Fruit fly (Drosophila melanogaster): ENCODE results near the gene wupA.

wupA gene

dm6 chrX:18085470-18085797 is 31.3 kb downstream of the wupA start, which contains the start of gene Ada3 (continued):
- TF ChIP-seq CG31388 (GFP tag; optimal IDR thresholded peaks at IDR 0.05) (no peak), cwo (GFP tag; optimal IDR thresholded peaks at IDR 0.05) (peak; percentile 48), al (GFP tag; IDR thresholded peaks at IDR 0.05) (peak; percentile 68), CG32532 (GFP tag; IDR thresholded peaks at IDR 0.05) (peak; percentile 80), trem (tag; optimal IDR thresholded peaks at IDR 0.05) (peak; percentile 67), zfh1 (GFP tag; IDR thresholded peaks at IDR 0.05) (peak; percentile 66; the same call in 2 of the 3 replicates), Bteb2 (GFP tag; optimal IDR thresholded peaks at IDR 0.05) (peak; percentile 60), YL-1 (GFP tag; optimal IDR thresholded peaks at IDR 0.05) (peak; percentile 44), CG11695 (GFP tag; IDR thresholded peaks at IDR 0.05) (peak; percentile 54; the same call in 1 of the 3 replicates), Nf-YC (tag; optimal IDR thresholded peaks at IDR 0.05) (peak; percentile 68), CG17328 (GFP tag; IDR thresholded peaks at IDR 0.05) (peak; percentile 67), tgo (GFP tag; IDR thresholded peaks at IDR 0.05) (peak; percentile 69), schlank (tag; optimal IDR thresholded peaks at IDR 0.05) (no peak), cato (GFP tag; optimal IDR thresholded peaks at IDR 0.05; ENCODE audit: borderline replicate concordance) (peak; percentile 72), CG6791 (GFP tag; IDR thresholded peaks at IDR 0.05; ENCODE audit: partially characterized antibody) (no peak), GATAe (GFP tag; conservative IDR thresholded peaks at IDR 0.05) (no peak), CG9215 (GFP tag; IDR thresholded peaks at IDR 0.05) (peak; percentile 67), CG14667 (GFP tag; IDR thresholded peaks at IDR 0.05) (peak; percentile 54), Sry-β (GFP tag; optimal IDR thresholded peaks at IDR 0.05) (no peak), PHDP (tag; optimal IDR thresholded peaks at IDR 0.05) (peak; percentile 65), CG43689 (GFP tag; IDR thresholded peaks at IDR 0.05) (no peak), CG10431 (GFP tag; optimal IDR thresholded peaks at IDR 0.05) (no peak), CG14965 (GFP tag; optimal IDR thresholded peaks at IDR 0.05; ENCODE audit: borderline replicate concordance) (no peak), tin (GFP tag; optimal IDR thresholded peaks at IDR 0.05) (peak; percentile 78), CG12299 (tag; optimal IDR thresholded peaks at IDR 0.05) (peak; percentile 31), CG4424 (GFP tag; optimal IDR thresholded peaks at IDR 0.05) (peak; percentile 87), emc (GFP tag; optimal IDR thresholded peaks at IDR 0.05) (peak; percentile 65), CG4404 (GFP tag; IDR thresholded peaks at IDR 0.05) (peak; percentile 62), CG3281 (GFP tag; optimal IDR thresholded peaks at IDR 0.05) (peak; percentile 81), CG17802 (tag; optimal IDR thresholded peaks at IDR 0.05) (no peak), Dbx (GFP tag; IDR thresholded peaks at IDR 0.05) (peak; percentile 74; the same call in 2 of the 3 replicates), CG18599 (GFP tag; optimal IDR thresholded peaks at IDR 0.05) (peak; percentile 76), Oaz (GFP tag; IDR thresholded peaks at IDR 0.05) (peak; percentile 57), CG15011 (GFP tag; optimal IDR thresholded peaks at IDR 0.05) (peak; percentile 42), pnt (GFP tag; optimal IDR thresholded peaks at IDR 0.05) (peak; percentile 82), Sin3A (optimal IDR thresholded peaks at IDR 0.05) (peak; percentile 84), Ada2b (GFP tag; IDR thresholded peaks at IDR 0.05) (peak; percentile 41; the same call in 1 of the 2 replicates), phol (tag; optimal IDR thresholded peaks at IDR 0.05) (peak; percentile 83), pita (GFP tag; optimal IDR thresholded peaks at IDR 0.05) (no peak), Atf-2 (GFP tag; optimal IDR thresholded peaks at IDR 0.05) (peak; percentile 71), CG14441 (GFP tag; IDR thresholded peaks at IDR 0.05) (peak; percentile 54; the same call in 1 of the 2 replicates), CG18262 (tag; optimal IDR thresholded peaks at IDR 0.05) (peak; percentile 66), CG6254 (GFP tag; optimal IDR thresholded peaks at IDR 0.05) (no peak), Stat92E (GFP tag; optimal IDR thresholded peaks at IDR 0.05) (no peak), tx (GFP tag; optimal IDR thresholded peaks at IDR 0.05) (peak; percentile 50), mam (GFP tag; optimal IDR thresholded peaks at IDR 0.05) (peak; percentile 83), Rfx (GFP tag; IDR thresholded peaks at IDR 0.05) (peak; percentile 79; the same call in 1 of the 2 replicates), Fer1 (GFP tag; optimal IDR thresholded peaks at IDR 0.05) (peak; percentile 74), CG16815 (GFP tag; optimal IDR thresholded peaks at IDR 0.05) (peak; percentile 66), Dek (tag; optimal IDR thresholded peaks at IDR 0.05) (peak; percentile 39), crc (GFP tag; optimal IDR thresholded peaks at IDR 0.05) (peak; percentile 61)
